Worm (Caenorhabditis elegans): ENCODE measurements around the gene rpl-23.

Gene rpl-23

DNA sequence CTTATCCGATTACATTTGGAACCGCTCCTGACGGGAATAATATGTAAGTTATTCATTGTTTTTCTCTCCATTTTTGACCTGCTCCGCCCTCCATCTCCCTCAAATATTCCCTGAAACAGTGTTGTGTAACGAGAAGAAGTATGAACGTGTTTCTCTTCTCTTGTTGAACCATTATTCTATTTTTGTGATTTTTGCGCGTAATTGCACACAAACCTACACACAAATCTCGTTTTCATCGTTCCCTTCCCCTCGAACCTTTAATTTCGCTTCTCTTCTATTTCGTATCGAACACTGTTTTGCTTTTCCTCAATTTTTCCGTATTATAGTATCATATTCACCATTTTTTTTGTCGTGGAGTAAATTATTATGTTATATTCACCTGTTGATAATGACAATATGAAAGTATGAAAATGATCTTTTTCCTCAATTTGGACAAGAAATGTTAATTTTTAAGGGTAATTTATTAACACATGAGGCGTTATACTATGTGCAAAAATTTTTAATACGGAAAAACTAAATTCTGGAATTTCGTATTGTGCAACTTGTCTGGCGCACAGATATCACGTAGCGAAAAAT, 11.3 kb upstream of the rpl-23 start:
- TF ChIP-seq tra-4 (tag; optimal IDR thresholded peaks at IDR 0.05) (no peak), ets-7 (tag; optimal IDR thresholded peaks at IDR 0.05) (no peak), ceh-36 (tag; optimal IDR thresholded peaks at IDR 0.05) (no peak), tbx-37 (GFP tag; conservative IDR thresholded peaks at IDR 0.05) (no peak), ama-1 (optimal IDR thresholded peaks at IDR 0.05) (no peak), hmg-4 (GFP tag; optimal IDR thresholded peaks at IDR 0.05) (no peak), scrt-1 (GFP tag; IDR thresholded peaks at IDR 0.05) (no peak), hmbx-1 (tag; optimal IDR thresholded peaks at IDR 0.05) (no peak)

DNA sequence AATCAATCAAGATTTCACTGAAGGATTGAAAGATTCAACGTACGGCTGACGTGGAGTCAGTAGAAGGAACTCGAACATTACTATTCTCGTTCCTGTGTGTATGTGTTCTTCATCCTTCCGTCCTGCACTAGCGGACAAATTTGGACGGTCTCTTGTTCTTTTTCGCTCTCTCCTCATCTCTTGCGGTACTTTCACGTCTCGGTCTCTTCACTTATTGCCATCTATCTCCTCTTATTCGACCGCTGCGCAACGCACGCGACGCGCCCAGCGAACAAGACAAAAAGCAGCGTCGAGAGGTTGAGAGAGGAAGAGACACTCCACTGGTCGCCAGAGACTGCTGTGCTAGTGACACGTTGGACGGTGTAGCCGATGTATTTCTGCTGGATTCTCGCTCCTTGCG, 9.5 kb upstream of the rpl-23 start:
- no peak for TF ChIP-seq flt-1 (GFP tag; IDR thresholded peaks at IDR 0.05)
- peak; percentile 70 for TF ChIP-seq aly-1 (tag; optimal IDR thresholded peaks at IDR 0.05)
- no peak for TF ChIP-seq sea-1 (GFP tag; conservative IDR thresholded peaks at IDR 0.05)
- no peak for TF ChIP-seq ceh-36 (tag; optimal IDR thresholded peaks at IDR 0.05)
- TF ChIP-seq ama-1 (optimal IDR thresholded peaks at IDR 0.05) = no peak
- no peak for TF ChIP-seq tra-4 (tag; optimal IDR thresholded peaks at IDR 0.05)
- TF ChIP-seq B0310.2 (tag; optimal IDR thresholded peaks at IDR 0.05) = no peak
- peak; percentile 54 for TF ChIP-seq F13C5.2 (tag; optimal IDR thresholded peaks at IDR 0.05)
- TF ChIP-seq tbx-37 (GFP tag; conservative IDR thresholded peaks at IDR 0.05) = 0 out of 2 replicates have a peak, but pooled peaks have one; percentile 8
- no peak for TF ChIP-seq ceh-13 (GFP tag; optimal IDR thresholded peaks at IDR 0.05)
- TF ChIP-seq pes-1 (GFP tag; IDR thresholded peaks at IDR 0.05) = no peak
- peak; percentile 61 for TF ChIP-seq hmg-4 (GFP tag; optimal IDR thresholded peaks at IDR 0.05)
- peak; percentile 11 for TF ChIP-seq ets-7 (tag; optimal IDR thresholded peaks at IDR 0.05)
- no peak for TF ChIP-seq scrt-1 (GFP tag; IDR thresholded peaks at IDR 0.05)

DNA sequence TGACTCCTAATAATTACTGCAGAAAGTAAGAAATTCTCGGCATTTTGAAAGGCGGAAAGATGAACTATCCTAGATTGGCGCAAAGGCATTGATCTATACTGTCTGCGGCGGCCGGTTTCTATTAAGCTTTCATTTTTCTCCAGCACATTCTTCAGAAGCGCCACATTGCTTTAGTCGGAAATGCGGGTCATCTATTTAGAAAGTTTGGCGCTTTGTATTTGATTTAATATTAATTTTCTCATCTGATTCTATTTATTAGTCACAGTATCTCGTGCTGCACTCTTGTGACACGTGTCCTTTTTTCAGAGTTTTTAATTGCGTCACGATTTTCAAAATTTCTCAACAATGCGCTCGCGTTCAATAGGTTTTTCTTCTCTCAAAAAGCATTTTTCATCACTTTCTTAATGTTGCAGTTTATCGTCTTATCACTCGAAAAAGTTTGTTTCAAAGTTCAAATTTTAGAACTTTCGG, 9.1 kb upstream of the rpl-23 start:
- TF ChIP-seq tbx-37 (GFP tag; conservative IDR thresholded peaks at IDR 0.05) (no peak), ets-7 (tag; optimal IDR thresholded peaks at IDR 0.05) (no peak), flt-1 (GFP tag; IDR thresholded peaks at IDR 0.05) (no peak), tra-4 (tag; optimal IDR thresholded peaks at IDR 0.05) (no peak), hnd-1 (tag; optimal IDR thresholded peaks at IDR 0.05) (no peak), aly-1 (tag; optimal IDR thresholded peaks at IDR 0.05) (no peak), ceh-36 (tag; optimal IDR thresholded peaks at IDR 0.05) (peak; percentile 27), pes-1 (GFP tag; IDR thresholded peaks at IDR 0.05) (no peak), ama-1 (optimal IDR thresholded peaks at IDR 0.05) (peak; percentile 83), hmbx-1 (tag; optimal IDR thresholded peaks at IDR 0.05) (no peak)

DNA sequence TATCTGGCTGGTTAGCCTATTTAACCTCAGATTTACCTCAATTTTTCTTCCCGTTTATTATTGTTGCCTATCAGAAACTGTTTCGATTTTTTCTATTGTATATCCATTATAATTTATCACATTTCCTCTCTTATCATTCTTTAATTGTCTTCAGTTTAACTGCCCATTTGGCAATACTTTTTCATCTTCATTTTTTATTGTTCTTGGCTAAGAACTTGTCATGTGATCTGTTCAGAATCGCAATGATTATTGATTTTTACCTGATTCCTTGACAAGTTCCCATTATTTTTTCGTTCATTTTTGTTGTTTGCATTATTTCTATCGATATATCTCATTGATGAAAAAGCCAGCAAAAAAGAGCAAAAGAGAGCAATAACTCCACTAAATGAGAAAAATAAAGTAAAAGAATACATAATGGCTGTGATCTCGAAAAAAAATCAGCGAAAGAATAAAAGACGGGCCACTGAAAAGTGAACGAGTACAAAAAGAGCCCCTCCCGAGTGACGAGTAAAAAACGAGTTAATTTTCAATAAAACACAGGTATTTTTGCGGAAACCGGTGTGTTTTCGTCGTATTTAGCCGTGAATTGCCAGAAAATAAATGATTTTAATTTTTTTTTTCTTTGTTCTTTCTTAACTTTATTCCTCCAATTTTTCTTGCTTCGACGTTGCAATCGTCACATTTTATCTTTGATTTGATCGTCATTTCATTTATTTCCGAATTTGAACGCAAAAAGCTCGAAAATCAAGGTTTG, 8.5 kb upstream of the rpl-23 start, which contains the start of gene arf-1:
Gene arf-1 (plus strand): TSS at position 657 of the 754 bp plus-strand sequence.
- TF ChIP-seq hmg-4 (GFP tag; optimal IDR thresholded peaks at IDR 0.05) (no peak), tra-4 (tag; optimal IDR thresholded peaks at IDR 0.05) (no peak), B0310.2 (tag; optimal IDR thresholded peaks at IDR 0.05) (no peak), ceh-13 (GFP tag; optimal IDR thresholded peaks at IDR 0.05) (no peak), aly-1 (tag; optimal IDR thresholded peaks at IDR 0.05) (no peak), ets-7 (tag; optimal IDR thresholded peaks at IDR 0.05) (no peak), hmbx-1 (tag; optimal IDR thresholded peaks at IDR 0.05) (no peak), sea-1 (GFP tag; conservative IDR thresholded peaks at IDR 0.05) (no peak), scrt-1 (GFP tag; IDR thresholded peaks at IDR 0.05) (no peak), F13C5.2 (tag; optimal IDR thresholded peaks at IDR 0.05) (no peak), tbx-37 (GFP tag; conservative IDR thresholded peaks at IDR 0.05) (no peak), tbx-11 (GFP tag; IDR thresholded peaks at IDR 0.05) (no peak), ceh-36 (tag; optimal IDR thresholded peaks at IDR 0.05) (no peak)

DNA sequence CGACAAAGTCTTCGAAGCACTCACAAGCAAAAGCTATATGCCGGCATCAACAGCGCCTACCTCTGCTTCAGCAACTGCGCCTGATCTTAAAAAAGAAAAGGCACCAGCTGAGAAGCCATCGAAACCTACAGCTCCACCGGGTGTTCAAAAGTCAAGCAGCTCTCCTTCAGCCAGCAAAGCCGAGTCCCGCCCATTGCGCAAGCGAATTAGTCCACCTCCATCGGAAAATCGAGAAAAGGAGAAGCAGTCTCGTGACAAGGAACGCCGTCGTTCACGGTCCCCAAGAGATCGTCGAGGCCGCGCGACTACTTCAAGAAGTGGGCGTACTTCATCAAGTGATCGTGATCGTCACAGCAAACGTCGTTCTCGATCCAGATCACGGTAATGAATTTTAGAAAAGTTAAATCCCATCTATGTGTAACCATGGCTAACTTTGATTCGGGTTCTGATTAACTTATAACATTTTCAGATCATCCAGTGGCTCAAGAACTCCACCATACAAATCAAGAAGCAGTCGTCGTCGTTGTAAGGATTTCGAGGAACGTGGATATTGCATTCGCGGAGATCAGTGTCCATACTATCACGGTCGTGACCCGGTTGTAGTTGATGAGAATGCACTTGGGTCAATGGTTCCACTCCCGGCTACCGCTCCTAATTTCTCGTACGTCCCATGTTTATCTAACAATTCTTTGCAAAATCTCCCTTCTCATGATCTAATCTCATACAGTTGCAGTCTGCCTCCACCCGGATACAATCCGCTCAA, 6.1 kb upstream of the rpl-23 start:
- no peak for TF ChIP-seq B0310.2 (tag; optimal IDR thresholded peaks at IDR 0.05)
- no peak for TF ChIP-seq hnd-1 (tag; optimal IDR thresholded peaks at IDR 0.05)

DNA sequence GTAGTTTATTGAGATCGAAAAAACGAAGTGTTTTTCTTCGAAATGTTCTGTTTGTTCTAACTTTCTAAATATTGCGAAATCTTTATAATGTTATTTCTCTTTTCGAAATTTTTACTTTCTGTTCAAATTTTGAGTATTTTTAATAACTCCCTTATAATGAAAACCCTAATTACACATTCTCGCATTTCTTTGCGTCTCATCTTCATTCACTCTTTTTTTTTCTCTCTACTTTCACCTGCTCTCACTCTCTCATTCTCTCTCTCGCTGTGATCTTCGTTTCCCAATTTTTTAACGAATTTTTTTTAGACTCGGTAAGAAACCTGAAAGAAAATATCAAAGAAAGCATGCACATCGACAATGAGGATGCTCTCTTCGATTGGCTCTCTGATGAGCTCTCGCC, 5.3 kb upstream of the rpl-23 start, which contains the start of gene rbm-26:
Gene rbm-26 (plus strand): TSS at position 301 of the 400 bp plus-strand sequence.
- TF ChIP-seq B0310.2 (tag; optimal IDR thresholded peaks at IDR 0.05) (no peak), ceh-13 (GFP tag; optimal IDR thresholded peaks at IDR 0.05) (no peak), aly-1 (tag; optimal IDR thresholded peaks at IDR 0.05) (no peak), F13C5.2 (tag; optimal IDR thresholded peaks at IDR 0.05) (no peak), hmbx-1 (tag; optimal IDR thresholded peaks at IDR 0.05) (no peak), sea-1 (GFP tag; conservative IDR thresholded peaks at IDR 0.05) (no peak), ets-7 (tag; optimal IDR thresholded peaks at IDR 0.05) (no peak), tra-4 (tag; optimal IDR thresholded peaks at IDR 0.05) (no peak), ama-1 (optimal IDR thresholded peaks at IDR 0.05) (no peak), tbx-37 (GFP tag; conservative IDR thresholded peaks at IDR 0.05) (no peak), tbx-11 (GFP tag; IDR thresholded peaks at IDR 0.05) (no peak), scrt-1 (GFP tag; IDR thresholded peaks at IDR 0.05) (no peak), hnd-1 (tag; optimal IDR thresholded peaks at IDR 0.05) (no peak), flt-1 (GFP tag; IDR thresholded peaks at IDR 0.05) (no peak), pes-1 (GFP tag; IDR thresholded peaks at IDR 0.05) (no peak), hmg-4 (GFP tag; optimal IDR thresholded peaks at IDR 0.05) (no peak), ceh-36 (tag; optimal IDR thresholded peaks at IDR 0.05) (no peak)

DNA sequence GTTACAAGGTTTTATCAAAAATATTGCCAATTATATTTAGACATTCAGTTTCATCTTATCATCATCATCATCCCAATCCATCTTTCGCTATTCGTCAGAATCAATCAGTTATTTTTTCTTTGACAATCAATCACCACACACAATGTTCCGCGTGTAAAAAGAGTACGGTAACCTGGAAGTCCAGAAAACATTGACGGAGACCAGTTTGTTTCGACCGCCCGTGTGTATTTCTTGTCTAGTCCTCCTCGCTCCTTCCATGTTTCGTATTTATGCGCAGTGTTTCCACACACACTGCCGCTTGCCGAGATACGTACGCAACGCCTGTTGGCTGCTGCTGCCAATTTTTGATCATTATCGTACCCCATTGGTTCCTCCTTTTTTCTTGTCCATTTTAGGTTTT, 4.7 kb upstream of the rpl-23 start:
- TF ChIP-seq hmg-4 (GFP tag; optimal IDR thresholded peaks at IDR 0.05) (no peak), aly-1 (tag; optimal IDR thresholded peaks at IDR 0.05) (peak; percentile 3), ceh-13 (GFP tag; optimal IDR thresholded peaks at IDR 0.05) (no peak), sea-1 (GFP tag; conservative IDR thresholded peaks at IDR 0.05) (0 out of 2 replicates have a peak, but pooled peaks have one; percentile 26)

Measured in whole organism, early embryonic.